Worm (Caenorhabditis elegans): ENCODE measurements around the gene ZK262.9.

ZK262.9 gene

DNA sequence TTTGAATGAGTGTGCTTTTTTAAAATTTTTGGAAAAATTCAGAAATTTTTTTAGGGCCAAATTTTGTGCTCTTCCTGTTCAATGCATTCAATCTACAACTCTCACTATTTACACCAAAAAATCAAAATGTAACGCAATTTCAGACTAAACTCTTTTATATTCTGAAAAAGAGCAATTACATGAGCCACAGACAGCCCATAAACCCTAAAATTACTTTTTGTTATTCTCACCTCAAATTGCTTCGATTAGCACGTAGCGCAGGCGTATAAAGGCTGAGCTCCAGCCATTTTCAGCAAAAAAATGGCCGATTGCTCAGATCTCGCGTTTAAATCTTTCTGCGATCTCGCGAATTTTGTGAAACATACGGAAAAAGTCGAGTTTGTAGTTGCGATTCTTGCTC is 8.1 kb upstream of the ZK262.9 start, which contains the start of gene srw-82:
Gene srw-82, plus strand, starts transcription at position 301 of the 400 bp plus-strand sequence.
- no peak for TF ChIP-seq dpl-1 (GFP tag; optimal IDR thresholded peaks at IDR 0.05)
- no peak for TF ChIP-seq mab-9 (GFP tag; IDR thresholded peaks at IDR 0.05)
- no peak for TF ChIP-seq nhr-71 (tag; optimal IDR thresholded peaks at IDR 0.05)
- TF ChIP-seq ztf-4 (tag; optimal IDR thresholded peaks at IDR 0.05) = no peak
- no peak for TF ChIP-seq unc-130 (tag; optimal IDR thresholded peaks at IDR 0.05)
- TF ChIP-seq irx-1 (tag; optimal IDR thresholded peaks at IDR 0.05) = no peak
- no peak for TF ChIP-seq rnt-1 (tag; optimal IDR thresholded peaks at IDR 0.05)
- no peak for TF ChIP-seq sptf-1 (tag; optimal IDR thresholded peaks at IDR 0.05)
- TF ChIP-seq grh-1 (GFP tag; IDR thresholded peaks at IDR 0.05) = no peak
- TF ChIP-seq C04F5.9 (tag; optimal IDR thresholded peaks at IDR 0.05) = no peak
- TF ChIP-seq lsy-2 (tag; optimal IDR thresholded peaks at IDR 0.05) = no peak

DNA sequence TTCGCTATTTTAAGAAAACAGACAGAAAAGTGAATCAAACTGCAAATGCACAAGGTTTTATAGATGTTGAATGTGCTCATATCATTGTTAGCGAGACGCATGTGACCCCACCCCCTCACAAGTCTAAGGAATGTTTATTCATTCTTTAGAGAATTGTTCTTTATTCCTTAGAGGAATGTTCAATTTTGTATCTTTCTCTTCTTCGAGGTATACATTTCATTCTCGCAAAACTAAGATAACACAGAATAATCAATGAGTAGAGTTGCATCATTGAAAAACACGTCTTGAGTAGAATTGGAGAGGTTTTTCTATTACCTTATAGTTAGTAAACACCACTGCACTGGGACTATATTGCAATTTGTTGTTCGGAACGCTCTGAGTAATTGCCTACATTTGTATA is 4.6 kb upstream of the ZK262.9 start, which contains the start of gene ZK262.20:
Gene ZK262.20, minus strand, starts transcription at position 101 of the 400 bp plus-strand sequence.
- TF ChIP-seq mep-1 (tag; optimal IDR thresholded peaks at IDR 0.05) (no peak), sox-4 (tag; optimal IDR thresholded peaks at IDR 0.05) (no peak), lir-3 (tag; optimal IDR thresholded peaks at IDR 0.05; ENCODE audit: poor library complexity) (no peak), aly-2 (tag; optimal IDR thresholded peaks at IDR 0.05) (no peak), ets-5 (GFP tag; IDR thresholded peaks at IDR 0.05) (no peak), isw-1 (GFP tag; IDR thresholded peaks at IDR 0.05) (no peak), zag-1 (tag; optimal IDR thresholded peaks at IDR 0.05) (no peak), dpl-1 (GFP tag; optimal IDR thresholded peaks at IDR 0.05) (no peak), fos-1 (tag; optimal IDR thresholded peaks at IDR 0.05) (no peak), nhr-47 (tag; optimal IDR thresholded peaks at IDR 0.05) (no peak), efl-3 (GFP tag; optimal IDR thresholded peaks at IDR 0.05) (no peak), unc-98 (GFP tag; IDR thresholded peaks at IDR 0.05) (no peak), mab-9 (GFP tag; IDR thresholded peaks at IDR 0.05) (no peak), nhr-20 (tag; optimal IDR thresholded peaks at IDR 0.05) (no peak)

DNA sequence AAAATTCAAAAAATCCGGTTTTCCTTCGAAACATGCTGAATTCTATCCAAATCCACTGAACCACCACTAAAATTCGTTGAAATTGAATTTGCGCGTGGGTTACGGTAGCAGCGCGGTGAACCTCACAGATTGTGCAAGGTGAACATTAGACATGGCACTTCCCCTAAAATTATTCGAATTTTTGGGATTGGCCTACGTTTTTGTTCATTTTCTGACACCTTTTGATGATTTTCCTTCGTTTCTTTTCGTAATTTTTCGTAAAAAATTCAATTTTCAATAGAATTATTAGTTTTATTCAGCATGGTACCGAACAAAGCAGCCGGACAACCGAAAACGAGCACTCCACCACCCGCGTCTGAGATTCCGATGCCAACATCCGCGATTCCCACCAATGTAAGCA is 1.5 kb upstream of the ZK262.9 start, which contains the start of gene ZK262.8:
Gene ZK262.8, plus strand, starts transcription at position 301 of the 400 bp plus-strand sequence.
- TF ChIP-seq skn-1 (tag; optimal IDR thresholded peaks at IDR 0.05) = no peak
- TF ChIP-seq elt-2 (tag; optimal IDR thresholded peaks at IDR 0.05) = no peak
- TF ChIP-seq jun-1 (tag; optimal IDR thresholded peaks at IDR 0.05) = no peak
- TF ChIP-seq lir-3 (tag; optimal IDR thresholded peaks at IDR 0.05; ENCODE audit: poor library complexity) = no peak
- TF ChIP-seq unc-30 (tag; optimal IDR thresholded peaks at IDR 0.05) = no peak
- TF ChIP-seq C34B4.2 (tag; optimal IDR thresholded peaks at IDR 0.05) = no peak
- no peak for TF ChIP-seq vab-15 (tag; optimal IDR thresholded peaks at IDR 0.05)
- TF ChIP-seq nhr-20 (tag; optimal IDR thresholded peaks at IDR 0.05) = no peak
- no peak for TF ChIP-seq nhr-12 (tag; optimal IDR thresholded peaks at IDR 0.05)
- TF ChIP-seq grh-1 (GFP tag; IDR thresholded peaks at IDR 0.05) = no peak
- no peak for TF ChIP-seq sox-4 (tag; optimal IDR thresholded peaks at IDR 0.05)
- TF ChIP-seq fkh-10 (GFP tag; optimal IDR thresholded peaks at IDR 0.05) = no peak
- no peak for TF ChIP-seq ama-1 (optimal IDR thresholded peaks at IDR 0.05)
- no peak for TF ChIP-seq hpl-2 (GFP tag; optimal IDR thresholded peaks at IDR 0.05)
- no peak for TF ChIP-seq nhr-77 (tag; optimal IDR thresholded peaks at IDR 0.05)

DNA sequence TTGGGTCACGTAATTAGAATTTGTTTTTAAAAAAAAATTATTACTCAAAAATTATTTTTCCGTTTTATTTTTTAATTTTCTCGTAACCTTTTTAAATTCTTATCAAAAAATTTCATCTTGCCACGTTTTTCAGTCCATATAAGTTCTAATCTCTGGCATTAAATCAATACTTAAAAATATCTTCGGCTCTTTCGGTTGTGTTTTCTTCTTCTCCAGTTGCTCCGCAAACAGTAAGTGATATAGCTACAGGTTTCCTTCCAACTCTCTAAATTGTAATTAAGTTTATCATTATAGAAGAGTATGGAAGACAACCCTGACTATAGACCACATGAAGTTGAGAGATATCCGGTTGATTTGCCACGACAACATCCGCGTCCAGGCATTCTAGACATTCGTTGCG is 4.5 kb downstream of the ZK262.9 start, which contains the start of gene ZK228.1:
Gene ZK228.1, plus strand, starts transcription at position 301 of the 400 bp plus-strand sequence.
- TF ChIP-seq Y116A8C.19 (tag; optimal IDR thresholded peaks at IDR 0.05; ENCODE audit: borderline replicate concordance) (no peak), nhr-11 (tag; optimal IDR thresholded peaks at IDR 0.05) (no peak), hlh-4 (tag; optimal IDR thresholded peaks at IDR 0.05) (no peak), unc-130 (tag; optimal IDR thresholded peaks at IDR 0.05) (no peak), zip-4 (GFP tag; optimal IDR thresholded peaks at IDR 0.05) (no peak), lin-13 (GFP tag; optimal IDR thresholded peaks at IDR 0.05) (no peak)

Data from whole organism, L1 larva.